Fruit fly (Drosophila melanogaster) whole organism, larva: ENCODE data around the gene CG1575.
A peak's percentile ranks its signal among the peaks of the same experiment; 100 is the strongest.

Experiments used
- noc ChIP-seq: fragments of 200-800 bp; sonication (Bioruptor generic); optimal IDR thresholded peaks from 3 replicates; lab custom pipeline; 2019; ENCODE audit warnings: missing biosample characterization, mild to moderate bottlenecking, missing genetic modification characterization, moderate library complexity

CG1575 gene

dm6 chrX:8107936-8108335 lies 8.9 kb upstream of the CG1575 start:
- no peak for TF ChIP-seq noc (tag; lab: Kevin White, UChicago)

- no peak for TF ChIP-seq noc (tag; lab: Kevin White, UChicago)
Observed at dm6 chrX:8110984-8111383, 5.8 kb upstream of the CG1575 start.

- TF ChIP-seq noc (tag; lab: Kevin White, UChicago), result peak; percentile 43
Observed at dm6 chrX:8112715-8113114, 4.1 kb upstream of the CG1575 start.

- peak; percentile 93 for TF ChIP-seq noc (tag; lab: Kevin White, UChicago)
Observed at dm6 chrX:8113386-8114279, 3.2 kb upstream of the CG1575 start.

dm6 chrX:8114476-8115342 lies 2.1 kb upstream of the CG1575 start:
- peak; percentile 77 for TF ChIP-seq noc (tag; lab: Kevin White, UChicago)

- TF ChIP-seq noc (tag; lab: Kevin White, UChicago), result no peak
Observed at dm6 chrX:8115343-8115676, 1.5 kb upstream of the CG1575 start.

- TF ChIP-seq noc (tag; lab: Kevin White, UChicago), result peak; percentile 17
Observed at dm6 chrX:8115717-8116311, 998 bp upstream of the CG1575 start, which contains the start of gene Gclc. Gene Gclc (minus strand): TSS chrX:8116147.

- no peak for TF ChIP-seq noc (tag; lab: Kevin White, UChicago)
Observed at dm6 chrX:8120939-8121338, 4.1 kb downstream of the CG1575 start, which contains the start of gene CG2260. Gene CG2260 (minus strand): TSS chrX:8121147.

- no peak for TF ChIP-seq noc (tag; lab: Kevin White, UChicago)
Observed at dm6 chrX:8122834-8123233, 6.0 kb downstream of the CG1575 start.

- no peak for TF ChIP-seq noc (tag; lab: Kevin White, UChicago)
Observed at dm6 chrX:8125224-8125649, 8.4 kb downstream of the CG1575 start.

dm6 chrX:8126149-8126548 lies 9.3 kb downstream of the CG1575 start:
- TF ChIP-seq noc (tag; lab: Kevin White, UChicago), result no peak

- TF ChIP-seq noc (tag; lab: Kevin White, UChicago), result no peak
Observed at dm6 chrX:8128133-8128532, 11.3 kb downstream of the CG1575 start.

- no peak for TF ChIP-seq noc (tag; lab: Kevin White, UChicago)
Observed at dm6 chrX:8129204-8129997, 12.6 kb downstream of the CG1575 start, which contains the start of gene CG2116. Gene CG2116 (plus strand): TSS chrX:8129812.

dm6 chrX:8131693-8132313 lies 15.0 kb downstream of the CG1575 start, which contains the start of gene CG10958:
Gene CG10958 (plus strand): TSS chrX:8132285.
- peak; percentile 68 for TF ChIP-seq noc (tag; lab: Kevin White, UChicago)
